Worm (Caenorhabditis elegans) whole organism, mixed stage, embryonic: ENCODE results near the gene rad-54.B.

Experiments used
- M03D4.4 ChIP-seq: sonication (generic microtip); optimal IDR thresholded peaks from 2 replicates; lab custom pipeline; 2017; ENCODE audit warnings: mild to moderate bottlenecking, missing genetic modification characterization, missing compliant biosample characterization
- bed-3 ChIP-seq: fragments of 200-800 bp; sonication (Bioruptor generic); optimal IDR thresholded peaks from 3 replicates; lab custom pipeline; 2018; ENCODE audit warnings: mild to moderate bottlenecking, missing genetic modification characterization, moderate library complexity, missing compliant biosample characterization
- blmp-1 ChIP-seq: fragments of 150-350 bp; optimal IDR thresholded peaks from 2 replicates; lab custom pipeline; 2014; ENCODE audit warnings: missing biosample characterization, missing genetic modification characterization
- ceh-39 ChIP-seq: fragments of 150-350 bp; optimal IDR thresholded peaks from 2 replicates; lab custom pipeline; 2014; ENCODE audit warnings: missing biosample characterization, missing genetic modification characterization
- ceh-43 ChIP-seq: fragments of 200-800 bp; sonication (Bioruptor generic); optimal IDR thresholded peaks from 2 replicates; lab custom pipeline; 2018; ENCODE audit warnings: mild to moderate bottlenecking, missing genetic modification characterization, moderate library complexity, missing compliant biosample characterization
- ceh-83 ChIP-seq: fragments of 200-800 bp; sonication (Bioruptor generic); optimal IDR thresholded peaks from 2 replicates; lab custom pipeline; 2018; ENCODE audit warnings: mild to moderate bottlenecking, missing genetic modification characterization, missing compliant biosample characterization
- ces-1 ChIP-seq: fragments of 150-350 bp; optimal IDR thresholded peaks from 2 replicates; lab custom pipeline; 2014; ENCODE audit warnings: missing biosample characterization, missing genetic modification reagents, missing genetic modification characterization
- drap-1 ChIP-seq: fragments of 200-800 bp; sonication (Bioruptor generic); optimal IDR thresholded peaks from 3 replicates; lab custom pipeline; 2018; ENCODE audit warnings: mild to moderate bottlenecking, missing genetic modification characterization, missing compliant biosample characterization
- elt-1 ChIP-seq: sonication (generic microtip); optimal IDR thresholded peaks from 2 replicates; lab custom pipeline; 2017; ENCODE audit warnings: missing genetic modification characterization, mild to moderate bottlenecking, missing compliant biosample characterization, antibody characterized with exemption, moderate library complexity, borderline replicate concordance; ENCODE audit not compliant: insufficient read depth
- elt-3 ChIP-seq: fragments of 150-350 bp; optimal IDR thresholded peaks from 2 replicates; lab custom pipeline; 2014; ENCODE audit warnings: missing biosample characterization, missing genetic modification characterization
- flh-1 ChIP-seq: fragments of 200-800 bp; sonication (Bioruptor generic); optimal IDR thresholded peaks from 2 replicates; lab custom pipeline; 2018; ENCODE audit warnings: mild to moderate bottlenecking, missing genetic modification characterization, moderate library complexity, missing compliant biosample characterization
- ham-2 ChIP-seq: fragments of 200-800 bp; sonication (Bioruptor generic); optimal IDR thresholded peaks from 2 replicates; lab custom pipeline; 2018; ENCODE audit warnings: mild to moderate bottlenecking, missing genetic modification characterization, missing compliant biosample characterization
- hlh-1 ChIP-seq: fragments of 150-350 bp; optimal IDR thresholded peaks from 2 replicates; lab custom pipeline; 2014; ENCODE audit warnings: missing biosample characterization, missing genetic modification reagents, missing genetic modification characterization
- lin-13 ChIP-seq: fragments of 150-350 bp; optimal IDR thresholded peaks from 2 replicates; lab custom pipeline; 2014; ENCODE audit warnings: missing biosample characterization, missing genetic modification characterization
- lin-32 ChIP-seq: fragments of 200-800 bp; sonication (Bioruptor generic); optimal IDR thresholded peaks from 2 replicates; lab custom pipeline; 2018; ENCODE audit warnings: mild to moderate bottlenecking, missing genetic modification characterization, missing compliant biosample characterization
- mab-5 ChIP-seq: fragments of 150-350 bp; optimal IDR thresholded peaks from 2 replicates; lab custom pipeline; 2014; ENCODE audit warnings: missing biosample characterization, missing genetic modification characterization
- mep-1 ChIP-seq: fragments of 150-350 bp; optimal IDR thresholded peaks from 2 replicates; lab custom pipeline; 2017; ENCODE audit warnings: missing biosample characterization, missing genetic modification reagents, missing genetic modification characterization, inconsistent platforms
- mls-2 ChIP-seq: sonication (generic microtip); optimal IDR thresholded peaks from 2 replicates; lab custom pipeline; 2016; ENCODE audit warnings: mild to moderate bottlenecking, missing genetic modification characterization, moderate library complexity, missing compliant biosample characterization
- nhr-2 ChIP-seq: fragments of 150-350 bp; optimal IDR thresholded peaks from 2 replicates; lab custom pipeline; 2014; ENCODE audit warnings: missing biosample characterization, missing genetic modification characterization
- nhr-237 ChIP-seq: fragments of 150-350 bp; optimal IDR thresholded peaks from 2 replicates; lab custom pipeline; 2014; ENCODE audit warnings: missing biosample characterization, missing genetic modification characterization
- nhr-28 ChIP-seq: fragments of 150-350 bp; optimal IDR thresholded peaks from 2 replicates; lab custom pipeline; 2014; ENCODE audit warnings: missing biosample characterization, missing genetic modification characterization
- nhr-76 ChIP-seq: sonication (generic microtip); optimal IDR thresholded peaks from 2 replicates; lab custom pipeline; 2017; ENCODE audit warnings: missing biosample characterization, missing genetic modification characterization
- pha-4 ChIP-seq: fragments of 150-350 bp; optimal IDR thresholded peaks from 2 replicates; lab custom pipeline; 2018; ENCODE audit warnings: missing biosample characterization, missing genetic modification reagents, missing genetic modification characterization
- sem-2 ChIP-seq: fragments of 200-800 bp; sonication (Bioruptor generic); optimal IDR thresholded peaks from 2 replicates; lab custom pipeline; 2018; ENCODE audit warnings: mild to moderate bottlenecking, missing genetic modification characterization, missing compliant biosample characterization
- snpc-4 ChIP-seq: fragments of 150-350 bp; optimal IDR thresholded peaks from 2 replicates; lab custom pipeline; 2014; ENCODE audit warnings: missing biosample characterization, missing genetic modification characterization
- sptf-1 ChIP-seq: sonication (generic microtip); optimal IDR thresholded peaks from 2 replicates; lab custom pipeline; 2017; ENCODE audit warnings: mild to moderate bottlenecking, missing genetic modification characterization, moderate library complexity, missing compliant biosample characterization
- tbx-8 ChIP-seq: fragments of 200-800 bp; sonication (Bioruptor generic); optimal IDR thresholded peaks from 2 replicates; lab custom pipeline; 2018; ENCODE audit warnings: mild to moderate bottlenecking, missing genetic modification characterization, moderate library complexity, missing compliant biosample characterization
- unc-120 ChIP-seq: sonication (generic microtip); optimal IDR thresholded peaks from 2 replicates; lab custom pipeline; 2017; ENCODE audit warnings: missing genetic modification characterization, missing compliant biosample characterization; ENCODE audit not compliant: poor library complexity, severe bottlenecking
- unc-39 ChIP-seq: fragments of 150-350 bp; optimal IDR thresholded peaks from 2 replicates; lab custom pipeline; 2014; ENCODE audit warnings: missing biosample characterization, missing genetic modification characterization
- unc-62 ChIP-seq: fragments of 150-350 bp; optimal IDR thresholded peaks from 2 replicates; lab custom pipeline; 2014; ENCODE audit warnings: missing biosample characterization, missing genetic modification reagents, missing genetic modification characterization
- zip-8 ChIP-seq: fragments of 150-350 bp; optimal IDR thresholded peaks from 2 replicates; lab custom pipeline; 2014; ENCODE audit warnings: missing biosample characterization, missing genetic modification characterization
- ztf-11 ChIP-seq: fragments of 150-350 bp; optimal IDR thresholded peaks from 2 replicates; lab custom pipeline; 2014; ENCODE audit warnings: missing biosample characterization, missing genetic modification characterization

The rad-54.B gene

ce11 chrIV:16952389-16952788 lies 2.5 kb downstream of the rad-54.B start:
- no peak for TF ChIP-seq zip-8 (tag; lab: Kevin White, UChicago)
- no peak for TF ChIP-seq lin-32 (GFP tag; lab: Kevin White, UChicago)
- no peak for TF ChIP-seq ceh-43
- no peak for TF ChIP-seq sem-2

ce11 chrIV:16962445-16962844 lies 12.6 kb downstream of the rad-54.B start:
- TF ChIP-seq flh-1 (GFP tag; lab: Kevin White, UChicago) (no peak), mls-2 (tag; lab: Kevin White, UChicago) (no peak)

ce11 chrIV:16970390-16970789 lies 20.5 kb downstream of the rad-54.B start, which contains the start of gene rom-3:
TSS of gene rom-3 (minus strand) at chrIV:16970490.
- TF ChIP-seq pha-4 (tag; lab: Kevin White, UChicago) (no peak), nhr-76 (tag; lab: Kevin White, UChicago) (no peak), ham-2 (GFP tag; lab: Kevin White, UChicago) (no peak), elt-1 (tag; lab: Kevin White, UChicago) (no peak), flh-1 (GFP tag; lab: Kevin White, UChicago) (no peak), tbx-8 (GFP tag; lab: Kevin White, UChicago) (no peak), bed-3 (GFP tag; lab: Kevin White, UChicago) (no peak), blmp-1 (tag; lab: Kevin White, UChicago) (no peak), ceh-43 (no peak), ces-1 (GFP tag; lab: Kevin White, UChicago) (no peak), unc-62 (GFP tag; lab: Kevin White, UChicago) (no peak), nhr-237 (tag; lab: Kevin White, UChicago) (no peak), hlh-1 (tag; lab: Kevin White, UChicago) (no peak), lin-32 (GFP tag; lab: Kevin White, UChicago) (no peak)
- TF ChIP-seq, all 35 proteins: peak for 0

- TF ChIP-seq ztf-11 (tag; lab: Kevin White, UChicago) (no peak), mab-5 (tag; lab: Kevin White, UChicago) (no peak), nhr-237 (tag; lab: Kevin White, UChicago) (no peak), M03D4.4 (tag; lab: Kevin White, UChicago) (no peak), lin-32 (GFP tag; lab: Kevin White, UChicago) (no peak), unc-62 (GFP tag; lab: Kevin White, UChicago) (no peak), snpc-4 (tag; lab: Kevin White, UChicago) (no peak)
Observed at ce11 chrIV:16988397-16988796, 38.5 kb downstream of the rad-54.B start, which contains the start of gene nccd-1. TSS of gene nccd-1 (plus strand) at chrIV:16988697.

ce11 chrIV:16995425-16995824 lies 45.6 kb downstream of the rad-54.B start, which contains the start of gene rom-4:
TSS of gene rom-4 (plus strand) at chrIV:16995822.
- TF ChIP-seq sptf-1 (tag; lab: Kevin White, UChicago) (no peak), M03D4.4 (tag; lab: Kevin White, UChicago) (no peak), pha-4 (tag; lab: Kevin White, UChicago) (peak; percentile 48), drap-1 (no peak), lin-13 (peak; percentile 24), elt-1 (tag; lab: Kevin White, UChicago) (no peak), nhr-237 (tag; lab: Kevin White, UChicago) (no peak), ceh-39 (no peak), ztf-11 (tag; lab: Kevin White, UChicago) (no peak), mab-5 (tag; lab: Kevin White, UChicago) (peak; percentile 23), blmp-1 (tag; lab: Kevin White, UChicago) (no peak), zip-8 (tag; lab: Kevin White, UChicago) (no peak), tbx-8 (GFP tag; lab: Kevin White, UChicago) (no peak), lin-32 (GFP tag; lab: Kevin White, UChicago) (no peak), ham-2 (GFP tag; lab: Kevin White, UChicago) (no peak), flh-1 (GFP tag; lab: Kevin White, UChicago) (no peak), nhr-28 (tag; lab: Kevin White, UChicago) (no peak), elt-3 (tag; lab: Kevin White, UChicago) (no peak), ces-1 (GFP tag; lab: Kevin White, UChicago) (peak; percentile 40), bed-3 (GFP tag; lab: Kevin White, UChicago) (no peak), sem-2 (no peak), snpc-4 (tag; lab: Kevin White, UChicago) (no peak), mls-2 (tag; lab: Kevin White, UChicago) (no peak)

ce11 chrIV:17005734-17006133 lies 55.9 kb downstream of the rad-54.B start:
- no peak for TF ChIP-seq elt-3 (tag; lab: Kevin White, UChicago)
- TF ChIP-seq blmp-1 (tag; lab: Kevin White, UChicago), result no peak
- TF ChIP-seq pha-4 (tag; lab: Kevin White, UChicago), result no peak
- TF ChIP-seq flh-1 (GFP tag; lab: Kevin White, UChicago), result no peak
- no peak for TF ChIP-seq mep-1 (tag; lab: Kevin White, UChicago)
- no peak for TF ChIP-seq tbx-8 (GFP tag; lab: Kevin White, UChicago)
- TF ChIP-seq bed-3 (GFP tag; lab: Kevin White, UChicago), result no peak
- TF ChIP-seq nhr-2 (tag; lab: Kevin White, UChicago), result no peak
- no peak for TF ChIP-seq M03D4.4 (tag; lab: Kevin White, UChicago)
- TF ChIP-seq unc-120, result no peak
- no peak for TF ChIP-seq snpc-4 (tag; lab: Kevin White, UChicago)
- no peak for TF ChIP-seq mls-2 (tag; lab: Kevin White, UChicago)
- no peak for TF ChIP-seq mab-5 (tag; lab: Kevin White, UChicago)
- TF ChIP-seq lin-32 (GFP tag; lab: Kevin White, UChicago), result no peak
- TF ChIP-seq unc-62 (GFP tag; lab: Kevin White, UChicago), result no peak
- TF ChIP-seq nhr-28 (tag; lab: Kevin White, UChicago), result no peak
- no peak for TF ChIP-seq drap-1
- TF ChIP-seq ztf-11 (tag; lab: Kevin White, UChicago), result no peak
- TF ChIP-seq ceh-83, result no peak
- TF ChIP-seq unc-39 (tag; lab: Kevin White, UChicago), result no peak
